Worm (Caenorhabditis elegans): Measurements from ENCODE around the gene unc-86.

ce11 chrIII:8201117-8201516 is 15.0 kb downstream of the unc-86 start, which contains the start of gene unc-36:
- TF ChIP-seq unc-62 (GFP tag; optimal IDR thresholded peaks at IDR 0.05) (no peak), elt-3 (tag; optimal IDR thresholded peaks at IDR 0.05) (no peak), zag-1 (tag; optimal IDR thresholded peaks at IDR 0.05) (no peak), ceh-16 (tag; optimal IDR thresholded peaks at IDR 0.05) (no peak), nhr-23 (tag; optimal IDR thresholded peaks at IDR 0.05) (no peak), ZK546.5 (tag; optimal IDR thresholded peaks at IDR 0.05) (no peak)

All from whole organism, L2 larva.